Worm (Caenorhabditis elegans) whole organism, late embryonic: ENCODE data around the gene D2023.3.

ENCODE experiments used
- T23F11.4 ChIP-seq: fragments of 200-800 bp; sonication (Bioruptor generic); optimal IDR thresholded peaks from 2 replicates; lab custom pipeline; 2018; ENCODE audit warnings: mild to moderate bottlenecking, missing genetic modification characterization, missing compliant biosample characterization
- Y22D7AL.16 ChIP-seq: sonication (generic microtip); optimal IDR thresholded peaks from 2 replicates; lab custom pipeline; 2016; ENCODE audit warnings: missing genetic modification characterization, missing compliant biosample characterization
- ahr-1 ChIP-seq: sonication (generic microtip); optimal IDR thresholded peaks from 2 replicates; lab custom pipeline; 2016; ENCODE audit warnings: missing genetic modification characterization, missing compliant biosample characterization
- nhr-11 ChIP-seq: fragments of 150-350 bp; optimal IDR thresholded peaks from 2 replicates; lab custom pipeline; 2014; ENCODE audit warnings: missing biosample characterization, missing genetic modification characterization
- pha-4 ChIP-seq: fragments of 150-350 bp; optimal IDR thresholded peaks from 2 replicates; lab custom pipeline; 2018; ENCODE audit warnings: missing biosample characterization, missing genetic modification reagents, missing genetic modification characterization
- tbx-2 ChIP-seq: sonication (generic microtip); optimal IDR thresholded peaks from 2 replicates; lab custom pipeline; 2016; ENCODE audit warnings: missing genetic modification characterization, missing compliant biosample characterization

- TF ChIP-seq tbx-2 (tag; lab: Kevin White, UChicago) (no peak), nhr-11 (tag; lab: Kevin White, UChicago) (no peak), T23F11.4 (GFP tag; lab: Kevin White, UChicago) (no peak), ahr-1 (tag; lab: Kevin White, UChicago) (no peak), pha-4 (tag; lab: Kevin White, UChicago) (no peak), Y22D7AL.16 (tag; lab: Kevin White, UChicago) (no peak)
These were observed at the start of gene D2023.3 for ce11 chrV:11811921-11812320.
